Worm (Caenorhabditis elegans) whole organism, midembryonic: ENCODE measurements around the gene gcy-14.

Experiments used
- T22C8.4 ChIP-seq: fragments of 200-800 bp; sonication (Bioruptor generic); IDR thresholded peaks from 2 replicates; pipeline ENCODE4 v1.3.6; 2022; ENCODE audit warnings: missing genetic modification characterization, missing compliant biosample characterization
- med-1 ChIP-seq: sonication (generic microtip); optimal IDR thresholded peaks from 2 replicates; lab custom pipeline; 2017; ENCODE audit warnings: missing genetic modification characterization, mild to moderate bottlenecking, missing compliant biosample characterization, antibody characterized with exemption, missing genetic modification reagents; ENCODE audit not compliant: insufficient read depth
- ztf-23 ChIP-seq: fragments of 200-800 bp; sonication (Bioruptor generic); IDR thresholded peaks from 2 replicates; pipeline ENCODE4 v1.3.6; 2022; ENCODE audit warnings: missing genetic modification reagents, missing genetic modification characterization, missing compliant biosample characterization
- ztf-29 ChIP-seq: fragments of 200-800 bp; sonication (Bioruptor generic); IDR thresholded peaks from 2 replicates; pipeline ENCODE4 v1.3.6; 2022; ENCODE audit warnings: missing genetic modification reagents, missing genetic modification characterization, missing compliant biosample characterization

ce11 chrV:14854261-14854660 lies 13.8 kb downstream of the gcy-14 start:
- no peak for TF ChIP-seq med-1 (GFP tag; lab: Kevin White, UChicago)
- TF ChIP-seq ztf-23, result no peak
- no peak for TF ChIP-seq T22C8.4 (GFP tag; lab: Robert Waterston, UW)
- no peak for TF ChIP-seq ztf-29 (GFP tag; lab: Robert Waterston, UW)
